Worm (Caenorhabditis elegans) whole organism, L1 larva: Measurements from ENCODE around the gene Y59C2A.1.
"Not testable (repeated sequence)": the region's sequence is repeated elsewhere in the genome, so short reads cannot be mapped to it uniquely, and the experiment has no call there.

Experiments used
- F16B12.6 ChIP-seq: fragments of 150-350 bp; optimal IDR thresholded peaks from 2 replicates; lab custom pipeline; 2014; ENCODE audit warnings: missing biosample characterization, missing genetic modification characterization
- ceh-82 ChIP-seq, 3 experiments: fragments of 150-350 bp in 1 of 3; sonication (generic microtip) in 2 of 3; optimal IDR thresholded peaks; 2 replicates each; lab custom pipeline; 2014 to 2017; ENCODE audit warnings: missing biosample characterization in 3 of 3, missing genetic modification characterization in 3 of 3
- ceh-90 ChIP-seq: sonication (generic microtip); optimal IDR thresholded peaks from 2 replicates; lab custom pipeline; 2016; ENCODE audit warnings: missing genetic modification characterization, missing compliant biosample characterization
- dpl-1 ChIP-seq, 3 experiments: fragments of 150-350 bp in 2 of 3; sonication (generic microtip) in 1 of 3; optimal IDR thresholded peaks; 2 replicates each; lab custom pipeline; 2014 to 2017; ENCODE audit warnings: missing biosample characterization in 3 of 3, missing genetic modification characterization in 3 of 3, missing genetic modification reagents in 3 of 3
- dsc-1 ChIP-seq: sonication (generic microtip); optimal IDR thresholded peaks from 2 replicates; lab custom pipeline; 2016; ENCODE audit warnings: mild to moderate bottlenecking, missing genetic modification characterization, missing compliant biosample characterization
- efl-1 ChIP-seq, 4 experiments: fragments of 150-350 bp; optimal IDR thresholded peaks in 3 of 4; peaks in 1 of 4; 1 replicate in 1 of 4; 2 replicates in 3 of 4; lab custom pipeline; 2014; ENCODE audit warnings: missing biosample characterization in 2 of 4, missing genetic modification characterization in 2 of 4, missing genetic modification reagents in 2 of 4
- efl-3 ChIP-seq: fragments of 200-800 bp; sonication (Bioruptor generic); optimal IDR thresholded peaks from 2 replicates; lab custom pipeline; 2018; ENCODE audit warnings: mild to moderate bottlenecking, missing genetic modification characterization, missing compliant biosample characterization
- elt-3 ChIP-seq, 6 experiments: fragments of 150-350 bp in 1 of 6; sonication (generic microtip); optimal IDR thresholded peaks; 2 replicates each; lab custom pipeline; 2017 to 2018; ENCODE audit warnings: missing biosample characterization in 6 of 6, missing genetic modification characterization in 6 of 6, inconsistent platforms in 1 of 6
- hlh-4 ChIP-seq: sonication (generic microtip); optimal IDR thresholded peaks from 2 replicates; lab custom pipeline; 2016; ENCODE audit warnings: mild to moderate bottlenecking, missing genetic modification characterization, missing compliant biosample characterization
- isw-1 ChIP-seq: fragments of 200-800 bp; sonication (Bioruptor generic); IDR thresholded peaks from 2 replicates; pipeline ENCODE4 v1.3.6; 2022; ENCODE audit warnings: missing genetic modification characterization, missing compliant biosample characterization
- jun-1 ChIP-seq: fragments of 150-350 bp; optimal IDR thresholded peaks from 2 replicates; lab custom pipeline; 2014; ENCODE audit warnings: missing biosample characterization, missing genetic modification reagents, missing genetic modification characterization
- lin-13 ChIP-seq: fragments of 150-350 bp; optimal IDR thresholded peaks from 2 replicates; lab custom pipeline; 2014; ENCODE audit warnings: missing biosample characterization, missing genetic modification reagents, missing genetic modification characterization
- lin-15B ChIP-seq: fragments of 150-350 bp; sonication (generic microtip); optimal IDR thresholded peaks from 3 replicates; lab custom pipeline; 2014; ENCODE audit warnings: missing biosample characterization, missing genetic modification characterization
- lir-3 ChIP-seq: sonication (generic microtip); optimal IDR thresholded peaks from 2 replicates; lab custom pipeline; 2016; ENCODE audit warnings: mild to moderate bottlenecking, missing genetic modification characterization, moderate library complexity, missing compliant biosample characterization; ENCODE audit not compliant: poor library complexity
- lsy-2 ChIP-seq, 2 experiments: fragments of 150-350 bp; optimal IDR thresholded peaks; 2 replicates each; lab custom pipeline; 2014; ENCODE audit warnings: missing biosample characterization in 2 of 2, missing genetic modification characterization in 2 of 2
- mab-9 ChIP-seq: fragments of 200-800 bp; sonication (Bioruptor generic); IDR thresholded peaks from 2 replicates; pipeline ENCODE4 v1.3.6; 2022; ENCODE audit warnings: missing genetic modification reagents, missing genetic modification characterization, missing compliant biosample characterization
- mef-2 ChIP-seq: fragments of 150-350 bp; optimal IDR thresholded peaks from 2 replicates; lab custom pipeline; 2014; ENCODE audit warnings: missing biosample characterization, missing genetic modification characterization
- nhr-237 ChIP-seq: fragments of 150-350 bp; optimal IDR thresholded peaks from 2 replicates; lab custom pipeline; 2014; ENCODE audit warnings: missing biosample characterization, missing genetic modification characterization
- nhr-47 ChIP-seq: sonication (generic microtip); optimal IDR thresholded peaks from 2 replicates; lab custom pipeline; 2016; ENCODE audit warnings: mild to moderate bottlenecking, missing genetic modification characterization, moderate library complexity, missing compliant biosample characterization
- nhr-76 ChIP-seq: sonication (generic microtip); optimal IDR thresholded peaks from 2 replicates; lab custom pipeline; 2017; ENCODE audit warnings: missing biosample characterization, missing genetic modification characterization
- nhr-85 ChIP-seq: sonication (generic microtip); peaks from one replicate; lab custom pipeline; 2016; ENCODE audit warnings: missing genetic modification characterization, inconsistent platforms, missing compliant biosample characterization
- pqm-1 ChIP-seq: sonication (generic microtip); optimal IDR thresholded peaks from 3 replicates; lab custom pipeline; 2017; ENCODE audit warnings: missing biosample characterization, missing genetic modification characterization
- snpc-4 ChIP-seq: fragments of 150-350 bp; optimal IDR thresholded peaks from 2 replicates; lab custom pipeline; 2014; ENCODE audit warnings: missing biosample characterization, missing genetic modification characterization
- sox-4 ChIP-seq: sonication (generic microtip); optimal IDR thresholded peaks from 2 replicates; lab custom pipeline; 2016; ENCODE audit warnings: missing genetic modification characterization, missing compliant biosample characterization
- sptf-1 ChIP-seq: fragments of 150-350 bp; optimal IDR thresholded peaks from 2 replicates; lab custom pipeline; 2014; ENCODE audit warnings: missing biosample characterization, missing genetic modification characterization
- unc-30 ChIP-seq: sonication (generic microtip); optimal IDR thresholded peaks from 2 replicates; lab custom pipeline; 2017; ENCODE audit warnings: missing biosample characterization, missing genetic modification characterization

Gene Y59C2A.1

ce11 chrII:2219880-2220279 lies 12.0 kb downstream of the Y59C2A.1 start, which contains the start of gene Y59C2A.3 (continued):
- TF ChIP-seq dpl-1 (GFP tag; optimal IDR thresholded peaks at IDR 0.05; lab: Kevin White, UChicago) (peak; percentile 16 to 60 (median 20)), lin-13 (GFP tag; lab: Kevin White, UChicago) (peak; percentile 29), ceh-90 (tag; lab: Kevin White, UChicago) (no peak), lin-15B (tag; lab: Kevin White, UChicago) (peak; percentile 25), ceh-82 (tag; optimal IDR thresholded peaks at IDR 0.05; lab: Kevin White, UChicago) (peak in 1 of 3 experiments; percentile 32), nhr-47 (tag; lab: Kevin White, UChicago) (no peak), snpc-4 (tag; lab: Kevin White, UChicago) (peak; percentile 43)
- TF ChIP-seq, all 84 proteins: peak for 22

DNA sequence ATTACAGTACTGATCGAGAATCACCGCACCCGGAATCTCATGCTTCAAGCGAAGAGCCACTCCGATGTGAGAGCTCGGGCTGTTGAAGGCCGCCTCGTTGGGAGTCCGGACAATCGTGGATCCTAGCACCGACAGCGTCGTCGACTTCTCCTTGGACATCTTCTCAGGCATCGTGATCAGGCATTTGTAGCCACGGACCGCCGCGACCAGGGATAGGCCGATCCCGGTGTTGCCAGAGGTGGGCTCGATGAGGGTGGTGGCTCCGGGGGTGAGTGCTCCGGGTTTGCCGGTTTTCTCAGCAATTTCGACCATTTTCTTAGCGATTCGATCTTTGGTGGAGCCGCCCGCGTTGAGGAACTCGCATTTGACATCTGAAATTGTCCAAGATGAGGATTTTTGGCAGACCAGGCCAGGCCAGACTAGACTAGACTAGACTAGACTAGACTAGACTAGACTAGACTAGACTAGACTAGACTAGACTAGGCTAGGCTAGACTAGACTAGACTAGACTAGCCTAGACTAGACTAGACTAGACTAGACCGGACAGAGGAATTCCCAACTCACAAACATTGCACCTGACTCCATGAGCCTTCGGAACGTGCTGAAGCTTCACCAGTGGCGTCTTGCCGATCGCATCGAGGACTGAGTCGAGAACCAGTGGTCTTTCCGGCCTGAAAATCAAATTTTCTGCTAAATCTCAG lies 13.4 kb downstream of the Y59C2A.1 start:
- TF ChIP-seq elt-3 (tag; optimal IDR thresholded peaks at IDR 0.05; lab: Kevin White, UChicago) = no peak
- TF ChIP-seq sox-4 (tag; lab: Kevin White, UChicago) = no peak
- TF ChIP-seq efl-3 = no peak
- no peak for TF ChIP-seq sptf-1
- TF ChIP-seq efl-1 (optimal IDR thresholded peaks at IDR 0.05; lab: Kevin White, UChicago) = no peak
- no peak for TF ChIP-seq efl-1 (GFP tag; optimal IDR thresholded peaks at IDR 0.05 in 1 of 2; lab: Kevin White, UChicago)

ce11 chrII:2223467-2223866 lies 15.6 kb downstream of the Y59C2A.1 start, which contains the start of gene cbs-2:
Gene cbs-2 (minus strand): TSS chrII:2223567.
- no peak for TF ChIP-seq nhr-76 (tag; lab: Kevin White, UChicago)

ce11 chrII:2225608-2226007 lies 17.7 kb downstream of the Y59C2A.1 start, which contains the start of gene F54A3.5:
Gene F54A3.5 (minus strand): TSS chrII:2225708.
- TF ChIP-seq sptf-1 (no peak), mab-9 (GFP tag; lab: Robert Waterston, UW) (no peak), pqm-1 (tag; lab: Kevin White, UChicago) (no peak), lsy-2 (tag; optimal IDR thresholded peaks at IDR 0.05; lab: Kevin White, UChicago) (no peak), efl-1 (optimal IDR thresholded peaks at IDR 0.05; lab: Kevin White, UChicago) (no peak), efl-1 (GFP tag; optimal IDR thresholded peaks at IDR 0.05 in 1 of 2; lab: Kevin White, UChicago) (no peak), F16B12.6 (tag; lab: Kevin White, UChicago) (no peak), dsc-1 (tag; lab: Kevin White, UChicago) (no peak), mef-2 (tag; lab: Kevin White, UChicago) (no peak), nhr-237 (no peak), lir-3 (no peak), hlh-4 (no peak), unc-30 (tag; lab: Kevin White, UChicago) (no peak)

ce11 chrII:2230368-2230767 lies 22.5 kb downstream of the Y59C2A.1 start:
- TF ChIP-seq nhr-85 (peak; percentile 4), jun-1 (tag; lab: Kevin White, UChicago) (no peak)

DNA sequence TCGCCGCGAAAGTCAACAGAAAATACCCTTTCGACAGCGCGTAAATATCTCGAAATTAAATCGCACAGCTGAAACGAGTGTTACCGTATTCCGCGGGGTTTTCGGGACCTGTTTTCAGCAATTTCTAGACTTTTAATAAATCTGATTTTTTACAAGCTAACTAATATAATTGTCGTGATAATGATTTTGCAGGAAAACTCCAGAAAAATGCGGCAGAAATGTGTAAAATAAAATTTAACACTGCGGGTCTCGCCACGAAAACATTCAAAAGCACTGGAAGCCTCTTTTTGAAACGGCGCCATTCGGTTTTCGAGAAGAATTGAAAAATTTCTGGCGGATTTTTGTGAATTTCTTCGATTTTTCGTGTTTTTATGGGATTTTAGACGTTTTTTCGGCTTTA lies 24.5 kb downstream of the Y59C2A.1 start, which contains the start of gene F54A3.6:
F54A3.6 (minus strand) TSS at position 42 of the 400 bp plus-strand sequence.
- TF ChIP-seq lsy-2 (tag; optimal IDR thresholded peaks at IDR 0.05; lab: Kevin White, UChicago) = peak; percentile 60 to 90
- TF ChIP-seq efl-1 (optimal IDR thresholded peaks at IDR 0.05; lab: Kevin White, UChicago) = peak; percentile 9 to 15
- not testable (repeated sequence) for TF ChIP-seq efl-1 (GFP tag; optimal IDR thresholded peaks at IDR 0.05 in 1 of 2; lab: Kevin White, UChicago)
- peak; percentile 57 for TF ChIP-seq isw-1 (GFP tag; lab: Robert Waterston, UW)

DNA sequence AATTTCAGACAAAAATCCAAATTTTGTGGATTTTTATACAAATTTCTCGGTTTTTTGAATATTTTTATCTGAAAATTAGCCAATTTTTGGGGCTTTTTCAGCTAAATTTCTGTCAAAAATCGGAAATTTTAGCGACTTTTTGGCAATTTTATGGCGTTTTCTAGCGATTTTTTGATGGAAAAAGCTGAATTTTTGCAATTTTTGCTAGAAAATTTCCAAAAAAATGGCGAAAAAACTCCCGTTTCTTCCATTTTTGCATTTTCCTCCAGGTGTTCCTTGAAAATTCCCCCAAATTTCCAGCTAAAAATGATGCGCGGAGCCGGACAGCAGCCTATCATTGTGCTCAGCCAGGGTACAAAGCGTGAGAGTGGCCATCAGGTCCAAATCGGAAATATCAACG lies 25.3 kb downstream of the Y59C2A.1 start, which contains the start of gene cct-3:
cct-3 (plus strand) TSS at position 301 of the 400 bp plus-strand sequence.
- TF ChIP-seq efl-1 (optimal IDR thresholded peaks at IDR 0.05; lab: Kevin White, UChicago) = no peak
- TF ChIP-seq efl-1 (GFP tag; optimal IDR thresholded peaks at IDR 0.05 in 1 of 2; lab: Kevin White, UChicago) = peak in 1 of 2 experiments; percentile 59
- TF ChIP-seq jun-1 (tag; lab: Kevin White, UChicago) = no peak
